Worm (Caenorhabditis elegans) whole organism, mixed stage, embryonic: Measurements from ENCODE around the gene sym-1.

Experiments
- ceh-43 ChIP-seq: fragments of 200-800 bp; sonication (Bioruptor generic); optimal IDR thresholded peaks from 2 replicates; lab custom pipeline; 2018; ENCODE audit warnings: mild to moderate bottlenecking, missing genetic modification characterization, moderate library complexity, missing compliant biosample characterization
- ces-1 ChIP-seq: fragments of 150-350 bp; optimal IDR thresholded peaks from 2 replicates; lab custom pipeline; 2014; ENCODE audit warnings: missing biosample characterization, missing genetic modification reagents, missing genetic modification characterization
- mls-2 ChIP-seq: sonication (generic microtip); optimal IDR thresholded peaks from 2 replicates; lab custom pipeline; 2016; ENCODE audit warnings: mild to moderate bottlenecking, missing genetic modification characterization, moderate library complexity, missing compliant biosample characterization
- pha-4 ChIP-seq: fragments of 150-350 bp; optimal IDR thresholded peaks from 2 replicates; lab custom pipeline; 2018; ENCODE audit warnings: missing biosample characterization, missing genetic modification reagents, missing genetic modification characterization
- sptf-1 ChIP-seq: sonication (generic microtip); optimal IDR thresholded peaks from 2 replicates; lab custom pipeline; 2017; ENCODE audit warnings: mild to moderate bottlenecking, missing genetic modification characterization, moderate library complexity, missing compliant biosample characterization
- unc-39 ChIP-seq: fragments of 150-350 bp; optimal IDR thresholded peaks from 2 replicates; lab custom pipeline; 2014; ENCODE audit warnings: missing biosample characterization, missing genetic modification characterization
- zip-8 ChIP-seq: fragments of 150-350 bp; optimal IDR thresholded peaks from 2 replicates; lab custom pipeline; 2014; ENCODE audit warnings: missing biosample characterization, missing genetic modification characterization

sym-1 gene

DNA sequence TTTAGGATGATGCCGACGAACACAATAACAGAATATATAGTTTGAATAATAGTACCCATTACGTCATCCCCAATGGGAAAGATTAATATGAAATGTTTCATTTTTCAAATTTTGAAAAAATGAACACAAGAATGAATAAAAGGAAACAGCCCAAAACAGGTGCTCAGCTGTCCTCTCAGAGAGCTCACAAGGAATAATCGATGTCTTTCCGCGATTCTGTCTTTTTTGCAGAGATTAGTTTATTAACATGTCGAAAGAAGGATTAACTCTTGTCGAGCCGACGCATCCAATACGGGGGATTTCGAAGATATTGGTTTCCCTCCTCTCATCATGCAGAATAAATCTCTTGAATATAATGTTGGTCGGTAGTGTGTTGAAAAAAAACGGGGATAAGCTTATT, 47.4 kb downstream of the sym-1 start, which contains the start of gene F54E4.2:
Gene F54E4.2, minus strand, starts transcription at position 101 of the 400 bp plus-strand sequence.
- TF ChIP-seq zip-8, result peak; percentile 34
- no peak for TF ChIP-seq pha-4 (tag; lab: Kevin White, UChicago)

- TF ChIP-seq sptf-1 (tag; lab: Kevin White, UChicago) (no peak), ces-1 (GFP tag; lab: Kevin White, UChicago) (peak; percentile 80), mls-2 (tag; lab: Kevin White, UChicago) (no peak), ceh-43 (GFP tag; lab: Kevin White, UChicago) (no peak), unc-39 (tag; lab: Kevin White, UChicago) (no peak)
Measured at ce11 chrX:14633679-14634078, 52.3 kb downstream of the sym-1 start.
